Worm (Caenorhabditis elegans): ENCODE measurements around the gene ceph-41.

Gene ceph-41

ce11 chrIV:8099601-8100000 is 27.4 kb upstream of the ceph-41 start, which contains the start of gene Y42H9AR.2:
Y42H9AR.2 (plus strand) TSS chrIV:8099901.
- no peak for TF ChIP-seq mbf-1 (tag; optimal IDR thresholded peaks at IDR 0.05)
- no peak for TF ChIP-seq peb-1 (tag; optimal IDR thresholded peaks at IDR 0.05)
- TF ChIP-seq nhr-129 (tag; optimal IDR thresholded peaks at IDR 0.05), result no peak
- TF ChIP-seq ZK546.5 (tag; optimal IDR thresholded peaks at IDR 0.05), result no peak
- TF ChIP-seq lin-39 (tag; optimal IDR thresholded peaks at IDR 0.05), result no peak
- no peak for TF ChIP-seq blmp-1 (tag; optimal IDR thresholded peaks at IDR 0.05; ENCODE audit: insufficient read depth)
- TF ChIP-seq ama-1 (optimal IDR thresholded peaks at IDR 0.05), result no peak
- no peak for TF ChIP-seq nhr-6 (tag; optimal IDR thresholded peaks at IDR 0.05)
- TF ChIP-seq nhr-25 (tag; optimal IDR thresholded peaks at IDR 0.05), result no peak
- TF ChIP-seq Y55F3AM.14 (GFP tag; optimal IDR thresholded peaks at IDR 0.05), result no peak
- TF ChIP-seq nhr-21 (tag; optimal IDR thresholded peaks at IDR 0.05), result no peak
- no peak for TF ChIP-seq sma-9 (GFP tag; optimal IDR thresholded peaks at IDR 0.05)
- TF ChIP-seq sma-9 (tag; optimal IDR thresholded peaks at IDR 0.05), result no peak
- no peak for TF ChIP-seq unc-55 (GFP tag; optimal IDR thresholded peaks at IDR 0.05)
- TF ChIP-seq sem-4 (tag; optimal IDR thresholded peaks at IDR 0.05), result no peak
- no peak for TF ChIP-seq fos-1 (tag; optimal IDR thresholded peaks at IDR 0.05)
- TF ChIP-seq C34F6.9 (tag; optimal IDR thresholded peaks at IDR 0.05), result no peak
- no peak for TF ChIP-seq lsy-2 (tag; optimal IDR thresholded peaks at IDR 0.05)

ce11 chrIV:8102231-8102630 is 24.8 kb upstream of the ceph-41 start, which contains the start of gene Y42H9AR.5:
Y42H9AR.5 (plus strand) TSS chrIV:8102531.
- peak; percentile 42 for TF ChIP-seq fos-1 (tag; optimal IDR thresholded peaks at IDR 0.05)
- TF ChIP-seq ztf-4 (tag; optimal IDR thresholded peaks at IDR 0.05), result no peak

ce11 chrIV:8103196-8103595 is 23.8 kb upstream of the ceph-41 start:
- TF ChIP-seq nhr-25 (tag; optimal IDR thresholded peaks at IDR 0.05) (peak; percentile 37), sma-9 (GFP tag; optimal IDR thresholded peaks at IDR 0.05) (peak; percentile 66), sma-9 (tag; optimal IDR thresholded peaks at IDR 0.05) (no peak), skn-1 (tag; optimal IDR thresholded peaks at IDR 0.05) (no peak), nhr-21 (tag; optimal IDR thresholded peaks at IDR 0.05) (peak; percentile 45), sma-3 (GFP tag; optimal IDR thresholded peaks at IDR 0.05) (peak; percentile 14), crh-2 (tag; optimal IDR thresholded peaks at IDR 0.05) (peak; percentile 3)

ce11 chrIV:8105083-8105482 is 21.9 kb upstream of the ceph-41 start:
- TF ChIP-seq fos-1 (tag; optimal IDR thresholded peaks at IDR 0.05), result no peak
- TF ChIP-seq snpc-4 (tag; optimal IDR thresholded peaks at IDR 0.05), result no peak
- TF ChIP-seq nhr-77 (tag; optimal IDR thresholded peaks at IDR 0.05), result no peak
- no peak for TF ChIP-seq lin-39 (tag; optimal IDR thresholded peaks at IDR 0.05)
- no peak for TF ChIP-seq lin-11 (tag; optimal IDR thresholded peaks at IDR 0.05)
- TF ChIP-seq aly-2 (tag; optimal IDR thresholded peaks at IDR 0.05), result no peak
- TF ChIP-seq ztf-11 (tag; optimal IDR thresholded peaks at IDR 0.05), result no peak
- no peak for TF ChIP-seq zag-1 (tag; optimal IDR thresholded peaks at IDR 0.05)

ce11 chrIV:8107502-8107901 is 19.5 kb upstream of the ceph-41 start, which contains the start of gene rabs-5:
rabs-5 (minus strand) TSS chrIV:8107602.
- no peak for TF ChIP-seq aly-2 (tag; optimal IDR thresholded peaks at IDR 0.05)
- TF ChIP-seq nhr-21 (tag; optimal IDR thresholded peaks at IDR 0.05), result no peak
- no peak for TF ChIP-seq peb-1 (tag; optimal IDR thresholded peaks at IDR 0.05)
- TF ChIP-seq nhr-23 (tag; optimal IDR thresholded peaks at IDR 0.05), result no peak
- no peak for TF ChIP-seq nhr-6 (tag; optimal IDR thresholded peaks at IDR 0.05)
- TF ChIP-seq ztf-4 (tag; optimal IDR thresholded peaks at IDR 0.05), result no peak
- TF ChIP-seq sma-3 (GFP tag; optimal IDR thresholded peaks at IDR 0.05), result no peak
- TF ChIP-seq ceh-82 (tag; optimal IDR thresholded peaks at IDR 0.05), result no peak
- peak; percentile 4 for TF ChIP-seq ama-1 (optimal IDR thresholded peaks at IDR 0.05)
- no peak for TF ChIP-seq alr-1 (tag; optimal IDR thresholded peaks at IDR 0.05)
- no peak for TF ChIP-seq unc-62 (GFP tag; optimal IDR thresholded peaks at IDR 0.05)
- TF ChIP-seq gmeb-1 (tag; optimal IDR thresholded peaks at IDR 0.05), result no peak
- peak; percentile 57 for TF ChIP-seq sem-4 (tag; optimal IDR thresholded peaks at IDR 0.05)
- no peak for TF ChIP-seq R02D3.7 (tag; optimal IDR thresholded peaks at IDR 0.05)
- TF ChIP-seq ceh-16 (tag; optimal IDR thresholded peaks at IDR 0.05), result no peak
